Worm (Caenorhabditis elegans): ENCODE results near the gene srx-87.

DNA sequence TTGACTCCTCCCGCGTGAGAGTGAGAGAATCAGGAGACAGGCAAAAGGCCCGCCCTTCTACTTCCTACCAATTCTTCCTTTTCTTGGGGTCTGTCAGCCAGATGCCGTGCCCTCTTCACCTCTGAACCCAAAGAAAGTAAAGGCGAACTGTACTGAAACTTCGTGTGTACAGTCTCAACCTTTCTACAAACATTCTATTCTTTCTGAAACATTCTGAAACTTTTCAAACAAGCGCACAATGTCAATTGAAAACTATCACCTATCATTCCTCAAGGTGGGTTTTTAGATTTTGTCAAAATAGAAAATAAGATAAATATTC, 32.2 kb upstream of the srx-87 start:
- TF ChIP-seq aly-1 (tag; optimal IDR thresholded peaks at IDR 0.05) (no peak), tbx-11 (GFP tag; IDR thresholded peaks at IDR 0.05) (no peak), ama-1 (optimal IDR thresholded peaks at IDR 0.05) (no peak), hnd-1 (tag; optimal IDR thresholded peaks at IDR 0.05) (no peak), flt-1 (GFP tag; IDR thresholded peaks at IDR 0.05) (no peak), ceh-36 (tag; optimal IDR thresholded peaks at IDR 0.05) (no peak), tbx-37 (GFP tag; conservative IDR thresholded peaks at IDR 0.05) (no peak), F13C5.2 (tag; optimal IDR thresholded peaks at IDR 0.05) (no peak)

All from whole organism, early embryonic.